Fruit fly (Drosophila melanogaster) whole organism, prepupa: ENCODE results near the gene RabX5.

Experiments
- Blimp-1 ChIP-seq: fragments of 200-800 bp; sonication (Bioruptor generic); optimal IDR thresholded peaks from 3 replicates; lab custom pipeline; 2017; ENCODE audit warnings: missing biosample characterization, missing genetic modification characterization, mild to moderate bottlenecking, moderate library complexity, missing genetic modification reagents
- CG10631 ChIP-seq: fragments of 200-800 bp; sonication (Bioruptor generic); optimal IDR thresholded peaks from 2 replicates; lab custom pipeline; 2016; ENCODE audit warnings: missing biosample characterization, missing genetic modification characterization
- CG10669 ChIP-seq: fragments of 200-800 bp; sonication (Bioruptor generic); optimal IDR thresholded peaks from 3 replicates; lab custom pipeline; 2018; ENCODE audit warnings: missing biosample characterization, mild to moderate bottlenecking, missing genetic modification characterization, moderate library complexity
- CG11294 ChIP-seq: fragments of 200-800 bp; sonication (Bioruptor generic); IDR thresholded peaks from 2 replicates; pipeline ENCODE4 v1.3.6; 2022; ENCODE audit warnings: missing biosample characterization, missing genetic modification characterization
- CG11762 ChIP-seq: fragments of 200-800 bp; sonication (Bioruptor generic); optimal IDR thresholded peaks from 3 replicates; lab custom pipeline; 2016; ENCODE audit warnings: missing biosample characterization, missing genetic modification characterization; ENCODE audit not compliant: insufficient read depth
- CG11902 ChIP-seq: fragments of 200-800 bp; sonication (Bioruptor generic); optimal IDR thresholded peaks from 3 replicates; lab custom pipeline; 2016; ENCODE audit warnings: missing biosample characterization, missing genetic modification characterization
- CG3032 ChIP-seq: fragments of 200-800 bp; optimal IDR thresholded peaks from 2 replicates; lab custom pipeline; 2019; ENCODE audit warnings: missing biosample characterization, mild to moderate bottlenecking, missing genetic modification characterization, moderate library complexity
- CG34406 ChIP-seq: fragments of 200-800 bp; sonication (Bioruptor generic); optimal IDR thresholded peaks from 3 replicates; lab custom pipeline; 2016; ENCODE audit warnings: missing biosample characterization, missing genetic modification characterization
- CG6854 ChIP-seq: fragments of 200-800 bp; sonication (Bioruptor generic); optimal IDR thresholded peaks from 2 replicates; lab custom pipeline; 2017; ENCODE audit warnings: missing biosample characterization, mild to moderate bottlenecking, missing genetic modification characterization
- CG7368 ChIP-seq: fragments of 200-800 bp; sonication (Bioruptor generic); optimal IDR thresholded peaks from 3 replicates; lab custom pipeline; 2016; ENCODE audit warnings: missing biosample characterization, missing genetic modification characterization
- CG8319 ChIP-seq: fragments of 200-800 bp; sonication (Bioruptor generic); optimal IDR thresholded peaks from 3 replicates; lab custom pipeline; 2016; ENCODE audit warnings: missing biosample characterization, missing genetic modification characterization
- Hr39 ChIP-seq: fragments of 200-800 bp; sonication (Bioruptor generic); optimal IDR thresholded peaks from 2 replicates; lab custom pipeline; 2016; ENCODE audit warnings: missing biosample characterization, missing genetic modification characterization
- Lpt ChIP-seq: fragments of 200-800 bp; sonication (Bioruptor generic); optimal IDR thresholded peaks from 3 replicates; lab custom pipeline; 2016; ENCODE audit warnings: missing biosample characterization, missing genetic modification characterization
- OdsH ChIP-seq: fragments of 200-800 bp; sonication (Bioruptor generic); optimal IDR thresholded peaks from 3 replicates; lab custom pipeline; 2016; ENCODE audit warnings: missing biosample characterization, missing genetic modification characterization
- Smox ChIP-seq: fragments of 200-800 bp; sonication (Bioruptor generic); optimal IDR thresholded peaks from 3 replicates; lab custom pipeline; 2016; ENCODE audit warnings: missing biosample characterization, missing genetic modification characterization
- Sox14 ChIP-seq: fragments of 200-800 bp; sonication (Bioruptor generic); optimal IDR thresholded peaks from 3 replicates; lab custom pipeline; 2016; ENCODE audit warnings: missing biosample characterization, missing genetic modification characterization
- Sox15 ChIP-seq: fragments of 200-800 bp; sonication (Bioruptor generic); optimal IDR thresholded peaks from 3 replicates; lab custom pipeline; 2016; ENCODE audit warnings: missing biosample characterization, missing genetic modification characterization
- esn ChIP-seq: fragments of 200-800 bp; sonication (Bioruptor generic); optimal IDR thresholded peaks from 2 replicates; lab custom pipeline; 2016; ENCODE audit warnings: missing biosample characterization, mild to moderate bottlenecking, missing genetic modification characterization, moderate library complexity
- fd85E ChIP-seq: fragments of 200-800 bp; sonication (Bioruptor generic); optimal IDR thresholded peaks from 3 replicates; lab custom pipeline; 2016; ENCODE audit warnings: missing biosample characterization, missing genetic modification characterization
- fkh ChIP-seq: fragments of 200-800 bp; sonication (Bioruptor generic); optimal IDR thresholded peaks from 3 replicates; lab custom pipeline; 2017; ENCODE audit warnings: missing biosample characterization, mild to moderate bottlenecking, missing genetic modification characterization, moderate library complexity
- spab ChIP-seq: fragments of 200-800 bp; sonication (Bioruptor generic); optimal IDR thresholded peaks from 2 replicates; lab custom pipeline; 2017; ENCODE audit warnings: missing biosample characterization, mild to moderate bottlenecking, missing genetic modification characterization, missing genetic modification reagents
- svp ChIP-seq: fragments of 200-800 bp; sonication (Bioruptor generic); peaks from one replicate; lab custom pipeline; 2016; ENCODE audit warnings: missing biosample characterization, missing genetic modification characterization
- topi ChIP-seq: fragments of 200-800 bp; sonication (Bioruptor generic); optimal IDR thresholded peaks from 3 replicates; lab custom pipeline; 2016; ENCODE audit warnings: missing biosample characterization, missing genetic modification characterization

RabX5 gene

dm6 chr3L:1629064-1629777 is 40.7 kb downstream of the RabX5 start, which contains the start of gene GC (continued):
- TF ChIP-seq Sox14 (GFP tag; lab: Kevin White, UChicago) (no peak), OdsH (GFP tag; lab: Kevin White, UChicago) (no peak), topi (GFP tag; lab: Kevin White, UChicago) (no peak), fkh (GFP tag; lab: Kevin White, UChicago) (no peak), CG6854 (GFP tag; lab: Kevin White, UChicago) (no peak), CG10631 (GFP tag; lab: Kevin White, UChicago) (no peak), CG11294 (GFP tag; lab: Robert Waterston, UW) (no peak), Blimp-1 (no peak), fd85E (GFP tag; lab: Kevin White, UChicago) (no peak), Lpt (GFP tag; lab: Kevin White, UChicago) (no peak), CG11762 (GFP tag; lab: Kevin White, UChicago) (no peak), CG8319 (GFP tag; lab: Kevin White, UChicago) (no peak), Sox15 (GFP tag; lab: Kevin White, UChicago) (no peak), esn (GFP tag; lab: Kevin White, UChicago) (no peak), CG3032 (tag; lab: Kevin White, UChicago) (no peak), spab (GFP tag; lab: Kevin White, UChicago) (no peak), CG34406 (no peak), CG7368 (GFP tag; lab: Kevin White, UChicago) (no peak), Smox (peak; percentile 34), CG11902 (no peak), CG10669 (GFP tag; lab: Kevin White, UChicago) (no peak), Hr39 (GFP tag; lab: Kevin White, UChicago) (peak; percentile 37)

- TF ChIP-seq svp (peak; percentile 29), CG34406 (no peak)
- TF ChIP-seq, all 60 proteins: peak for 1
Observed at dm6 chr3L:1628176-1628866, 41.6 kb downstream of the RabX5 start, which contains the start of gene CG13928. Gene CG13928, minus strand, starts transcription at chr3L:1628377.

- TF ChIP-seq CG7368 (GFP tag; lab: Kevin White, UChicago) (no peak), svp (peak; percentile 38)
Observed at dm6 chr3L:1626924-1627323, 43.0 kb downstream of the RabX5 start.
